Fruit fly (Drosophila melanogaster) whole organism, embryonic: ENCODE measurements around the gene bbg.

ENCODE experiments used
- CG10147 ChIP-seq: fragments of 200-800 bp; sonication (Bioruptor generic); optimal IDR thresholded peaks from 2 replicates; lab custom pipeline; 2019; ENCODE audit warnings: missing biosample characterization, mild to moderate bottlenecking, missing genetic modification characterization, moderate library complexity
- CG10267 ChIP-seq: fragments of 200-800 bp; sonication (Bioruptor generic); optimal IDR thresholded peaks from 2 replicates; lab custom pipeline; 2018; ENCODE audit warnings: missing biosample characterization, mild to moderate bottlenecking, missing genetic modification characterization, moderate library complexity
- CG17912 ChIP-seq: fragments of 200-800 bp; sonication (Bioruptor generic); optimal IDR thresholded peaks from 2 replicates; lab custom pipeline; 2018; ENCODE audit warnings: missing biosample characterization, mild to moderate bottlenecking, missing genetic modification characterization
- CG30403 ChIP-seq: fragments of 200-800 bp; sonication (Bioruptor generic); optimal IDR thresholded peaks from 3 replicates; lab custom pipeline; 2016; ENCODE audit warnings: missing biosample characterization, missing genetic modification characterization
- HmgD ChIP-seq: fragments of 200-800 bp; sonication (Bioruptor generic); optimal IDR thresholded peaks from 3 replicates; lab custom pipeline; 2016; ENCODE audit warnings: missing biosample characterization, missing genetic modification characterization
- Hmr ChIP-seq: fragments of 200-800 bp; sonication (Bioruptor generic); optimal IDR thresholded peaks from 3 replicates; lab custom pipeline; 2017; ENCODE audit warnings: mild to moderate bottlenecking, missing biosample characterization, missing genetic modification reagents, missing genetic modification characterization
- YL-1 ChIP-seq: fragments of 200-800 bp; sonication (Bioruptor generic); optimal IDR thresholded peaks from 3 replicates; lab custom pipeline; 2017; ENCODE audit warnings: missing biosample characterization, mild to moderate bottlenecking, missing genetic modification characterization
- aop ChIP-seq: fragments of 200-800 bp; sonication (Bioruptor generic); IDR thresholded peaks from 2 replicates; pipeline ENCODE4 v1.3.6; 2022; ENCODE audit warnings: missing biosample characterization, missing genetic modification characterization
- fd96Cb ChIP-seq: fragments of 200-800 bp; sonication (Bioruptor generic); optimal IDR thresholded peaks from 2 replicates; lab custom pipeline; 2018; ENCODE audit warnings: missing biosample characterization, mild to moderate bottlenecking, missing genetic modification characterization, moderate library complexity
- gcm ChIP-seq: fragments of 200-800 bp; sonication (Bioruptor generic); optimal IDR thresholded peaks from 2 replicates; lab custom pipeline; 2019; ENCODE audit warnings: missing biosample characterization, mild to moderate bottlenecking, missing genetic modification characterization, moderate library complexity
- jumu ChIP-seq: fragments of 200-800 bp; sonication (Bioruptor generic); optimal IDR thresholded peaks from 3 replicates; lab custom pipeline; 2016; ENCODE audit warnings: missing biosample characterization, missing genetic modification characterization

DNA sequence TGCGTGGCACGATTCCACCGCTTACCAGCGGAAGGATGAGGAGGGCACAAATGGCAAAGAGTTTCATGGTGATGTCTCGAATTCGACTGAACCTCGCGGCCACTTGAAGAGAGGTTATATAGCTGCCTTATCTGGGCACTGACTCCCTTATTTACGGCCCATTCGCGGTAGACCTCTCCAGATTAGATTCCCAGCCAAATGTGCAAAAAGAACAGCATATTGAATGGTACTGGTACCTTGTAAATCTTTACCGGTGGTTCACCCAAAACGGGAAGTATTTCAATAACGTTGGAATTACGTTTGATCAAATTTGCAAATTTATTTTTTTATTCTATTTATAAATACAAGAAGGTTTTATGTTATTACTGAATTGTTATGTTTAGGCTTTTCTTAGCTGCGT lies 133.4 kb downstream of the bbg start, which contains the start of gene CG3868:
- TF ChIP-seq CG17912 (GFP tag; lab: Kevin White, UChicago) (no peak), HmgD (GFP tag; lab: Kevin White, UChicago) (no peak), CG30403 (GFP tag; lab: Kevin White, UChicago) (no peak), aop (no peak), CG10267 (no peak), CG10147 (GFP tag; lab: Kevin White, UChicago) (no peak), gcm (GFP tag; lab: Kevin White, UChicago) (no peak), YL-1 (GFP tag; lab: Kevin White, UChicago) (no peak), Hmr (GFP tag; lab: Kevin White, UChicago) (no peak), fd96Cb (tag; lab: Kevin White, UChicago) (no peak), jumu (GFP tag; lab: Kevin White, UChicago) (no peak)
